Worm (Caenorhabditis elegans) whole organism, late embryonic: Measurements from ENCODE around the gene col-119.

Experiments
- ama-1 ChIP-seq: fragments of 150-350 bp; optimal IDR thresholded peaks from 2 replicates; lab custom pipeline; 2014
- dve-1 ChIP-seq: sonication (generic microtip); optimal IDR thresholded peaks from 2 replicates; lab custom pipeline; 2017; ENCODE audit warnings: antibody characterized with exemption, mild to moderate bottlenecking, missing genetic modification characterization, missing compliant biosample characterization
- nfya-1 ChIP-seq: sonication (generic microtip); optimal IDR thresholded peaks from 2 replicates; lab custom pipeline; 2017; ENCODE audit warnings: missing genetic modification characterization, mild to moderate bottlenecking, missing compliant biosample characterization, antibody characterized with exemption, moderate library complexity
- nhr-11 ChIP-seq: fragments of 150-350 bp; optimal IDR thresholded peaks from 2 replicates; lab custom pipeline; 2014; ENCODE audit warnings: missing biosample characterization, missing genetic modification characterization
- npax-4 ChIP-seq: sonication (generic microtip); optimal IDR thresholded peaks from 2 replicates; lab custom pipeline; 2016; ENCODE audit warnings: missing genetic modification characterization, missing compliant biosample characterization
- odd-2 ChIP-seq: sonication (generic microtip); optimal IDR thresholded peaks from 2 replicates; lab custom pipeline; 2017; ENCODE audit warnings: antibody characterized with exemption, mild to moderate bottlenecking, missing genetic modification characterization, missing compliant biosample characterization
- pha-4 ChIP-seq: fragments of 150-350 bp; optimal IDR thresholded peaks from 2 replicates; lab custom pipeline; 2018; ENCODE audit warnings: missing biosample characterization, missing genetic modification reagents, missing genetic modification characterization
- rnt-1 ChIP-seq: sonication (generic microtip); optimal IDR thresholded peaks from 2 replicates; lab custom pipeline; 2016; ENCODE audit warnings: missing genetic modification characterization, missing compliant biosample characterization
- sox-2 ChIP-seq: fragments of 200-800 bp; sonication (Bioruptor generic); IDR thresholded peaks from 2 replicates; pipeline ENCODE4 v1.3.6; 2022; ENCODE audit warnings: missing genetic modification reagents, missing genetic modification characterization, missing compliant biosample characterization
- ztf-16 ChIP-seq: sonication (generic microtip); optimal IDR thresholded peaks from 2 replicates; lab custom pipeline; 2017; ENCODE audit warnings: missing genetic modification characterization, missing compliant biosample characterization

DNA sequence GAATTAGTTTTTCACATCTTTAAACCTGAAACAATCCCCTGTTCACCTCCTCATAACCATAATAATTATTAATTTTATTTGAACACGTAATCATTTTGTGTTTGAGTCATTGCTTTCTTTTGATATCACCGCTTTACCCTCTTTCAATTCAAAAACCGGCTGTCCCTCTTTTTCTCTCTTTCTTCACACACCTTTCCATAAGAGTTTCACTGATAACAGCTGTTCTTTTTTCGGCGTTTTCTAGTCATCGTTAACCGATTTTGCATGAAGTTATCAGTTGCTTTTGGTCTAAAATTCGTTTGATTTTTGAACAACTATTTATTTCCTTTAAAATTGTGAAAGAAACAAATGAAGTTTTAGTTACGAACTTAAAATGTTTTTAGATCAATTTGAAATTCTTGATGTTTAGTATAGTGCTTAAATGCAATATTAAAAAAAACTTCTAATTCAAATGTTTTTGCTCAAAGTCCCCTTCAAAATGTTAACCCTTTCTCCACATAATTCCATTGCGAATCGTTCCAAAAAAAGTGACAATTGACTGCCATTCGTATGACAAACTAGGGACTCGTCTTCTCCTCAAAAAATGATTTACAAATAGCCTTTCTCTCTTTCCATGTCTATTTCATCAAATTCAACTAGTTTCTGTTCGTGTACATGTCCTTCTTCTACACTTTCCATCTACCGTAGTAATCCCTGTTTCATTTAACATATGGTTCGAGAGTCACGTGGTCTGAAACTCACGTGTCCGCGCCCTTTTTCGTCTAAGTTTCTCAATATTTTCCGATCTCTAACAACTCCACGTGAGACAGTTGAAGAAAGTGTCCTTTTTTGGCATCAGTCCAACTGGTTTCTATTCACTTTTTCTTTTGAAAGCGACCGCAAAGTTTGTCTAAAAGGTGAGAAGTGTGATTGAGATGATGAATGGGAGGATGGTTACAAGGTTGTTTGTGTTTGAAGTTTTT, 30.2 kb downstream of the col-119 start:
- TF ChIP-seq ztf-16 (tag; lab: Kevin White, UChicago), result no peak
- TF ChIP-seq rnt-1, result no peak
- TF ChIP-seq odd-2 (tag; lab: Kevin White, UChicago), result no peak
- TF ChIP-seq nfya-1 (tag; lab: Kevin White, UChicago), result no peak
- TF ChIP-seq sox-2 (GFP tag; lab: Robert Waterston, UW), result no peak
- TF ChIP-seq dve-1 (tag; lab: Kevin White, UChicago), result no peak
- TF ChIP-seq npax-4 (tag; lab: Kevin White, UChicago), result no peak
- TF ChIP-seq nhr-11, result no peak
- TF ChIP-seq ama-1, result no peak
- no peak for TF ChIP-seq pha-4 (tag; lab: Kevin White, UChicago)
